Worm (Caenorhabditis elegans) whole organism, L4 larva: ENCODE results near the gene ZK470.14.

Source experiments
- dmd-6 ChIP-seq: fragments of 200-800 bp; sonication (Bioruptor generic); IDR thresholded peaks from 2 replicates; pipeline ENCODE4 v1.3.6; 2022; ENCODE audit warnings: missing genetic modification reagents, missing genetic modification characterization, missing compliant biosample characterization
- dmd-8 ChIP-seq: fragments of 200-800 bp; sonication (Bioruptor generic); IDR thresholded peaks from 2 replicates; pipeline ENCODE4 v1.3.6; 2022; ENCODE audit warnings: missing genetic modification characterization, missing compliant biosample characterization
- mep-1 ChIP-seq: fragments of 150-350 bp; sonication (generic microtip); optimal IDR thresholded peaks from 3 replicates; lab custom pipeline; 2014; ENCODE audit warnings: missing biosample characterization, missing genetic modification characterization
- nhr-25 ChIP-seq: sonication (generic microtip); optimal IDR thresholded peaks from 2 replicates; lab custom pipeline; 2017; ENCODE audit warnings: missing genetic modification characterization, mild to moderate bottlenecking, missing compliant biosample characterization, antibody characterized with exemption, moderate library complexity, borderline replicate concordance; ENCODE audit not compliant: insufficient read depth

DNA sequence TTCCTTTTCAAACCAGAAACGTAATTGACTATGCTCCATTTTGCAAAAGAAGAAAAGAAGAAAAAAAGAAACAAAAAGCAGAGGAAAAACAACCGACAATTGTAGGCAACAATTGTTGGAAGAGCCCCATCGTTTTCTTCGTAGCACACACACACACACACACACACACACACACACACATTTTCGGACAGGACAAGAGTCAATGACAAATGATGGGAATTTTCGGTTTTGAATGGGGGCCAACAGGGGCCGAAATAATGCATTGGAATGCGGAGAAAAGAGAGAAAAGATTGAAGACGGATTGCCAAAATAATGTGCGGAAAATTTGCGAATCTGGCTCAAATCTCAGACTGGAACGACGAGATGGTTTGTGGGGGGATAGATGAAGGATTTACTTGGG is 12.5 kb upstream of the ZK470.14 start:
- TF ChIP-seq nhr-25, result no peak
- TF ChIP-seq mep-1 (tag; lab: Kevin White, UChicago), result peak; percentile 17
- no peak for TF ChIP-seq dmd-8 (GFP tag; lab: Robert Waterston, UW)
- TF ChIP-seq dmd-6, result no peak
